Fruit fly (Drosophila melanogaster): Measurements from ENCODE around the gene oaf.

oaf gene

dm6 chr2L:2542491-2542890 lies 49.7 kb downstream of the oaf start (continued):
- TF ChIP-seq CG8281 (tag; optimal IDR thresholded peaks at IDR 0.05) (no peak), gt (GFP tag; IDR thresholded peaks at IDR 0.05) (no peak), CG14710 (tag; optimal IDR thresholded peaks at IDR 0.05) (no peak), CG12104 (GFP tag; optimal IDR thresholded peaks at IDR 0.05) (no peak), Gug (GFP tag; IDR thresholded peaks at IDR 0.05) (no peak), CG11696 (GFP tag; IDR thresholded peaks at IDR 0.05) (no peak), grau (tag; optimal IDR thresholded peaks at IDR 0.05) (peak; percentile 32), CG15601 (tag; optimal IDR thresholded peaks at IDR 0.05) (no peak), Hr51 (GFP tag; optimal IDR thresholded peaks at IDR 0.05) (peak in 1 of 2 experiments; percentile 31), CG14050 (GFP tag; IDR thresholded peaks at IDR 0.05) (no peak), tio (GFP tag; optimal IDR thresholded peaks at IDR 0.05) (no peak), sens (GFP tag) (peak; percentile 59), pan (optimal IDR thresholded peaks at IDR 0.05) (no peak), pan (GFP tag; optimal IDR thresholded peaks at IDR 0.05 in 1 of 2, IDR thresholded peaks at IDR 0.05 in 1 of 2) (peak in 1 of 2 experiments; percentile 21), CG14667 (GFP tag; IDR thresholded peaks at IDR 0.05) (no peak), NC2β (GFP tag; optimal IDR thresholded peaks at IDR 0.05) (no peak), CG4854 (GFP tag; optimal IDR thresholded peaks at IDR 0.05) (no peak), CG13624 (GFP tag; optimal IDR thresholded peaks at IDR 0.05) (no peak), sd (tag; optimal IDR thresholded peaks at IDR 0.05) (no peak), CG31441 (GFP tag; IDR thresholded peaks at IDR 0.05) (0 out of 2 replicates have a peak, but pooled peaks have one; percentile 24), ATbp (GFP tag; optimal IDR thresholded peaks at IDR 0.05) (no peak), gem (tag; optimal IDR thresholded peaks at IDR 0.05) (peak; percentile 48), nerfin-2 (GFP tag; IDR thresholded peaks at IDR 0.05; ENCODE audit: partially characterized antibody) (no peak), Ptx1 (GFP tag; IDR thresholded peaks at IDR 0.05) (0 out of 2 replicates have a peak, but pooled peaks have one; percentile 20), mirr (GFP tag; optimal IDR thresholded peaks at IDR 0.05) (no peak), unpg (GFP tag; optimal IDR thresholded peaks at IDR 0.05) (no peak), scrt (GFP tag; optimal IDR thresholded peaks at IDR 0.05) (peak; percentile 10), CG2678 (tag; optimal IDR thresholded peaks at IDR 0.05) (peak; percentile 64), fd3F (GFP tag; optimal IDR thresholded peaks at IDR 0.05) (no peak), CG10565 (GFP tag; optimal IDR thresholded peaks at IDR 0.05) (no peak), pros (GFP tag; optimal IDR thresholded peaks at IDR 0.05) (no peak), CG3281 (GFP tag; optimal IDR thresholded peaks at IDR 0.05) (peak; percentile 19), CG11504 (tag; optimal IDR thresholded peaks at IDR 0.05) (peak; percentile 42), YL-1 (GFP tag; optimal IDR thresholded peaks at IDR 0.05) (no peak), tin (GFP tag; optimal IDR thresholded peaks at IDR 0.05) (no peak), Hmr (GFP tag; optimal IDR thresholded peaks at IDR 0.05) (peak; percentile 40), lmd (GFP tag; IDR thresholded peaks at IDR 0.05) (peak; percentile 39; the same call in 1 of the 2 replicates), Ada2b (GFP tag; IDR thresholded peaks at IDR 0.05) (0 out of 2 replicates have a peak, but pooled peaks have one; percentile 34), Atf-2 (GFP tag; optimal IDR thresholded peaks at IDR 0.05) (no peak), CG2199 (GFP tag; IDR thresholded peaks at IDR 0.05) (no peak), Awh (GFP tag; IDR thresholded peaks at IDR 0.05) (no peak), nmo (GFP tag; optimal IDR thresholded peaks at IDR 0.05) (no peak), sna (GFP tag; IDR thresholded peaks at IDR 0.05; ENCODE audit: partially characterized antibody) (no peak), CG13894 (tag; optimal IDR thresholded peaks at IDR 0.05) (peak; percentile 12), CG10209 (GFP tag; optimal IDR thresholded peaks at IDR 0.05) (no peak), CG14965 (GFP tag; optimal IDR thresholded peaks at IDR 0.05; ENCODE audit: borderline replicate concordance) (no peak), hth (optimal IDR thresholded peaks at IDR 0.05) (no peak), luna (GFP tag; optimal IDR thresholded peaks at IDR 0.05) (no peak), mld (GFP tag; IDR thresholded peaks at IDR 0.05; ENCODE audit: partially characterized antibody) (no peak), abd-A (tag; optimal IDR thresholded peaks at IDR 0.05) (no peak), aop (GFP tag; IDR thresholded peaks at IDR 0.05) (no peak)
